Fruit fly (Drosophila melanogaster): ENCODE measurements around the gene CG3618.
A peak's percentile ranks its signal among the peaks of the same experiment; 100 is the strongest.

The CG3618 gene

dm6 chr3L:20771891-20772646 lies 43.8 kb downstream of the CG3618 start (continued):
- TF ChIP-seq CG11456 (GFP tag; IDR thresholded peaks at IDR 0.05) (peak; percentile 83), ash1 (GFP tag; optimal IDR thresholded peaks at IDR 0.05) (peak; percentile 52), CG17802 (tag; optimal IDR thresholded peaks at IDR 0.05) (peak; percentile 46), CG4424 (GFP tag; optimal IDR thresholded peaks at IDR 0.05) (peak; percentile 79), HmgZ (tag; optimal IDR thresholded peaks at IDR 0.05) (peak; percentile 63), CG6813 (GFP tag; optimal IDR thresholded peaks at IDR 0.05) (peak; percentile 70), CG2875 (GFP tag; optimal IDR thresholded peaks at IDR 0.05) (peak; percentile 73), Dfd (GFP tag; optimal IDR thresholded peaks at IDR 0.05) (no peak), CG2678 (tag; optimal IDR thresholded peaks at IDR 0.05) (peak; percentile 84), schlank (tag; optimal IDR thresholded peaks at IDR 0.05) (peak; percentile 50), chinmo (GFP tag; IDR thresholded peaks at IDR 0.05; ENCODE audit: partially characterized antibody) (no peak), en (GFP tag; optimal IDR thresholded peaks at IDR 0.05) (peak; percentile 16), vfl (GFP tag; optimal IDR thresholded peaks at IDR 0.05) (peak; percentile 38), CG3163 (GFP tag; optimal IDR thresholded peaks at IDR 0.05) (peak; percentile 35), rib (GFP tag; IDR thresholded peaks at IDR 0.05) (peak; percentile 42), Hr78 (GFP tag; optimal IDR thresholded peaks at IDR 0.05) (no peak), CG18262 (tag; optimal IDR thresholded peaks at IDR 0.05) (peak; percentile 86), Bgb (GFP tag; IDR thresholded peaks at IDR 0.05; ENCODE audit: partially characterized antibody) (no peak), Dip3 (GFP tag; optimal IDR thresholded peaks at IDR 0.05) (peak; percentile 67), Vsx1 (GFP tag; optimal IDR thresholded peaks at IDR 0.05) (peak; percentile 79), fd64A (GFP tag; optimal IDR thresholded peaks at IDR 0.05) (peak; percentile 46), CG9727 (GFP tag; optimal IDR thresholded peaks at IDR 0.05) (peak; percentile 84), ssp (GFP tag; IDR thresholded peaks at IDR 0.05) (0 out of 2 replicates have a peak, but pooled peaks have one; percentile 38), CG10147 (GFP tag; optimal IDR thresholded peaks at IDR 0.05) (peak; percentile 55), pfk (GFP tag; optimal IDR thresholded peaks at IDR 0.05) (no peak), CG5953 (GFP tag; IDR thresholded peaks at IDR 0.05) (peak; percentile 83), chn (GFP tag; optimal IDR thresholded peaks at IDR 0.05) (peak; percentile 75), grau (tag; optimal IDR thresholded peaks at IDR 0.05) (peak; percentile 70), CG6791 (GFP tag; IDR thresholded peaks at IDR 0.05; ENCODE audit: partially characterized antibody) (no peak), Atf6 (GFP tag; IDR thresholded peaks at IDR 0.05) (peak; percentile 80), tll (GFP tag; optimal IDR thresholded peaks at IDR 0.05) (no peak), Myb (GFP tag; optimal IDR thresholded peaks at IDR 0.05) (peak; percentile 24), CG2712 (tag; optimal IDR thresholded peaks at IDR 0.05) (peak; percentile 84), CG11398 (GFP tag; optimal IDR thresholded peaks at IDR 0.05) (peak; percentile 70), CG11093 (GFP tag; IDR thresholded peaks at IDR 0.05) (peak; percentile 49; the same call in 1 of the 3 replicates), so (GFP tag; IDR thresholded peaks at IDR 0.05) (peak; percentile 82; the same call in 2 of the 3 replicates), lola (GFP tag; optimal IDR thresholded peaks at IDR 0.05) (peak in 1 of 3 experiments; percentile 63), ATbp (GFP tag; optimal IDR thresholded peaks at IDR 0.05) (peak; percentile 81), Gsc (GFP tag; IDR thresholded peaks at IDR 0.05) (no peak), pzg (GFP tag; optimal IDR thresholded peaks at IDR 0.05) (peak; percentile 12), Scr (GFP tag; IDR thresholded peaks at IDR 0.05; ENCODE audit: partially characterized antibody) (no peak), CG12071 (GFP tag; optimal IDR thresholded peaks at IDR 0.05) (peak; percentile 85)

All from whole organism, embryonic.